Fruit fly (Drosophila melanogaster) whole organism, pupa: Measurements from ENCODE around the gene CG42346.

Source experiments
- CG10348 ChIP-seq: fragments of 200-800 bp; sonication (Bioruptor generic); IDR thresholded peaks from 2 replicates; pipeline ENCODE4 v1.3.6; 2022; ENCODE audit warnings: missing biosample characterization, missing genetic modification characterization
- CG12605 ChIP-seq: fragments of 200-800 bp; sonication (Bioruptor generic); IDR thresholded peaks from 2 replicates; pipeline ENCODE4 v1.3.6; 2022; ENCODE audit warnings: missing biosample characterization, missing genetic modification characterization
- CG14655 ChIP-seq: fragments of 200-800 bp; sonication (Bioruptor generic); optimal IDR thresholded peaks from 3 replicates; lab custom pipeline; 2017; ENCODE audit warnings: mild to moderate bottlenecking, missing biosample characterization, missing genetic modification reagents, missing genetic modification characterization
- CG15710 ChIP-seq: fragments of 200-800 bp; sonication (Bioruptor generic); optimal IDR thresholded peaks from 2 replicates; lab custom pipeline; 2018; ENCODE audit warnings: missing biosample characterization, mild to moderate bottlenecking, missing genetic modification characterization, moderate library complexity
- CG17806 ChIP-seq: fragments of 200-800 bp; sonication (Bioruptor generic); optimal IDR thresholded peaks from 2 replicates; lab custom pipeline; 2018; ENCODE audit warnings: missing biosample characterization, mild to moderate bottlenecking, missing genetic modification characterization, moderate library complexity
- CG32121 ChIP-seq: fragments of 200-800 bp; sonication (Bioruptor generic); IDR thresholded peaks from 2 replicates; pipeline ENCODE4 v1.3.6; 2022; ENCODE audit warnings: missing biosample characterization, missing genetic modification characterization
- CG34367 ChIP-seq: fragments of 200-800 bp; sonication (Bioruptor generic); optimal IDR thresholded peaks from 2 replicates; lab custom pipeline; 2018; ENCODE audit warnings: missing biosample characterization, mild to moderate bottlenecking, missing genetic modification characterization
- CG4496 ChIP-seq: fragments of 200-800 bp; sonication (Bioruptor generic); IDR thresholded peaks from 3 replicates; pipeline ENCODE4 v1.3.6; 2022; ENCODE audit warnings: missing biosample characterization, missing genetic modification characterization
- CG8159 ChIP-seq: fragments of 200-800 bp; sonication (Bioruptor generic); optimal IDR thresholded peaks from 3 replicates; lab custom pipeline; 2018; ENCODE audit warnings: missing biosample characterization, mild to moderate bottlenecking, missing genetic modification characterization, moderate library complexity
- CG8301 ChIP-seq: fragments of 200-800 bp; sonication (Bioruptor generic); optimal IDR thresholded peaks from 2 replicates; lab custom pipeline; 2018; ENCODE audit warnings: missing biosample characterization, mild to moderate bottlenecking, missing genetic modification characterization
- CG9948 ChIP-seq: fragments of 200-800 bp; sonication (Bioruptor generic); optimal IDR thresholded peaks from 2 replicates; lab custom pipeline; 2018; ENCODE audit warnings: missing biosample characterization, mild to moderate bottlenecking, missing genetic modification characterization, moderate library complexity
- D1 ChIP-seq: fragments of 200-800 bp; sonication (Bioruptor generic); optimal IDR thresholded peaks from 2 replicates; lab custom pipeline; 2018; ENCODE audit warnings: missing biosample characterization, mild to moderate bottlenecking, missing genetic modification characterization, moderate library complexity
- Ets98B ChIP-seq: fragments of 200-800 bp; sonication (Bioruptor generic); IDR thresholded peaks from 2 replicates; pipeline ENCODE4 v1.3.6; 2022; ENCODE audit warnings: missing biosample characterization, missing genetic modification characterization
- Pif1A ChIP-seq: fragments of 200-800 bp; sonication (Bioruptor generic); optimal IDR thresholded peaks from 3 replicates; lab custom pipeline; 2016; ENCODE audit warnings: missing biosample characterization, missing genetic modification characterization
- Pif1B ChIP-seq: fragments of 200-800 bp; sonication (Bioruptor generic); optimal IDR thresholded peaks from 3 replicates; lab custom pipeline; 2016; ENCODE audit warnings: missing biosample characterization, missing genetic modification characterization
- Snoo ChIP-seq: fragments of 200-800 bp; sonication (Bioruptor generic); optimal IDR thresholded peaks from 3 replicates; lab custom pipeline; 2017; ENCODE audit warnings: missing biosample characterization, mild to moderate bottlenecking, missing genetic modification characterization, inconsistent platforms
- fd96Ca ChIP-seq: fragments of 200-800 bp; sonication (Bioruptor generic); IDR thresholded peaks from 3 replicates; pipeline ENCODE4 v1.3.6; 2022; ENCODE audit warnings: missing biosample characterization, missing genetic modification characterization
- rn ChIP-seq: fragments of 200-800 bp; sonication (Bioruptor generic); IDR thresholded peaks from 2 replicates; pipeline ENCODE4 v1.3.6; 2022; ENCODE audit warnings: missing biosample characterization, missing genetic modification characterization

The CG42346 gene

dm6 chrX:22859286-22859685 lies 27.1 kb downstream of the CG42346 start:
- TF ChIP-seq fd96Ca (no peak), CG34367 (tag; lab: Kevin White, UChicago) (no peak), CG4496 (GFP tag; lab: Robert Waterston, UW) (no peak), Pif1A (GFP tag; lab: Kevin White, UChicago) (no peak), D1 (tag; lab: Kevin White, UChicago) (no peak), Ets98B (GFP tag; lab: Robert Waterston, UW) (no peak), Pif1B (no peak), CG8159 (tag; lab: Kevin White, UChicago) (no peak), CG9948 (no peak), CG32121 (GFP tag; lab: Robert Waterston, UW) (no peak), CG14655 (GFP tag; lab: Kevin White, UChicago) (no peak), CG10348 (GFP tag; lab: Robert Waterston, UW) (no peak), CG12605 (GFP tag; lab: Robert Waterston, UW) (no peak), CG8301 (no peak), CG17806 (no peak)

- TF ChIP-seq Ets98B (GFP tag; lab: Robert Waterston, UW) (no peak), rn (GFP tag; lab: Robert Waterston, UW) (no peak), CG14655 (GFP tag; lab: Kevin White, UChicago) (no peak), CG34367 (tag; lab: Kevin White, UChicago) (no peak), Snoo (tag; lab: Kevin White, UChicago) (no peak), CG12605 (GFP tag; lab: Robert Waterston, UW) (no peak), CG15710 (no peak)
Measured at dm6 chrX:22872512-22872911, 40.3 kb downstream of the CG42346 start, which contains the start of gene CG34334. CG34334 (plus strand) TSS chrX:22872812.

- TF ChIP-seq CG8159 (tag; lab: Kevin White, UChicago) (peak; percentile 19), CG12605 (GFP tag; lab: Robert Waterston, UW) (no peak), Ets98B (GFP tag; lab: Robert Waterston, UW) (no peak)
Measured at dm6 chrX:22917886-22918285, 85.7 kb downstream of the CG42346 start.
